Worm (Caenorhabditis elegans): ENCODE results near the gene snrp-40.1.

ce11 chrX:11316750-11317149, 17.2 kb upstream of the snrp-40.1 start, which contains the start of gene nlp-57:
- TF ChIP-seq fkh-4 (tag; optimal IDR thresholded peaks at IDR 0.05; ENCODE audit: borderline replicate concordance): no peak
- TF ChIP-seq egl-27 (tag; optimal IDR thresholded peaks at IDR 0.05): no peak
- no peak for TF ChIP-seq ces-1 (GFP tag; optimal IDR thresholded peaks at IDR 0.05)
- no peak for TF ChIP-seq lin-13 (GFP tag; optimal IDR thresholded peaks at IDR 0.05)
- TF ChIP-seq snpc-4 (tag; optimal IDR thresholded peaks at IDR 0.05): no peak
- TF ChIP-seq ztf-11 (tag; optimal IDR thresholded peaks at IDR 0.05): no peak
- no peak for TF ChIP-seq lin-14 (GFP tag; optimal IDR thresholded peaks at IDR 0.05)

All from whole organism, L1 larva.